Worm (Caenorhabditis elegans) whole organism, young adult: ENCODE results near the gene arrd-17.

Experiments
- B0035.1 ChIP-seq: sonication (generic microtip); optimal IDR thresholded peaks from 2 replicates; lab custom pipeline; 2016; ENCODE audit warnings: missing genetic modification characterization, mild to moderate bottlenecking, missing compliant biosample characterization, missing genotype, missing genetic modification reagents
- B0336.3 ChIP-seq: fragments of 200-800 bp; sonication (Bioruptor generic); IDR thresholded peaks from 2 replicates; pipeline ENCODE4 v1.3.6; 2022; ENCODE audit warnings: missing genetic modification characterization, missing compliant biosample characterization
- C06A6.2 ChIP-seq: fragments of 200-800 bp; sonication (Bioruptor generic); conservative IDR thresholded peaks from 2 replicates; pipeline ENCODE4 v1.3.6; 2022; ENCODE audit warnings: missing genetic modification characterization, missing compliant biosample characterization
- F10E7.11 ChIP-seq: sonication (generic microtip); optimal IDR thresholded peaks from 2 replicates; lab custom pipeline; 2017; ENCODE audit warnings: mild to moderate bottlenecking, missing genetic modification characterization, moderate library complexity, missing compliant biosample characterization
- F39B2.1 ChIP-seq: fragments of 200-800 bp; sonication (Bioruptor generic); IDR thresholded peaks from 2 replicates; pipeline ENCODE4 v1.3.6; 2022; ENCODE audit warnings: missing genetic modification reagents, missing genetic modification characterization, missing compliant biosample characterization
- F49E8.2 ChIP-seq: sonication (generic microtip); optimal IDR thresholded peaks from 3 replicates; lab custom pipeline; 2017; ENCODE audit warnings: missing genetic modification characterization, mild to moderate bottlenecking, missing compliant biosample characterization, antibody characterized with exemption, moderate library complexity; ENCODE audit not compliant: insufficient read depth
- F57A8.1 ChIP-seq: fragments of 200-800 bp; sonication (Bioruptor generic); optimal IDR thresholded peaks from 2 replicates; lab custom pipeline; 2018; ENCODE audit warnings: mild to moderate bottlenecking, missing genetic modification characterization, moderate library complexity, missing compliant biosample characterization
- K12H6.12 ChIP-seq: fragments of 200-800 bp; sonication (Bioruptor generic); optimal IDR thresholded peaks from 2 replicates; lab custom pipeline; 2018; ENCODE audit warnings: mild to moderate bottlenecking, missing genetic modification characterization, missing compliant biosample characterization
- Y53G8AR.9 ChIP-seq: fragments of 200-800 bp; sonication (Bioruptor generic); conservative IDR thresholded peaks from 2 replicates; pipeline ENCODE4 v1.3.6; 2022; ENCODE audit warnings: missing genetic modification reagents, missing genetic modification characterization, missing compliant biosample characterization
- Y79H2A.3 ChIP-seq: fragments of 200-800 bp; sonication (Bioruptor generic); conservative IDR thresholded peaks from 2 replicates; pipeline ENCODE4 v1.3.6; 2022; ENCODE audit warnings: missing genetic modification reagents, missing genetic modification characterization, missing compliant biosample characterization
- ZK185.1 ChIP-seq: sonication (generic microtip); optimal IDR thresholded peaks from 2 replicates; lab custom pipeline; 2016; ENCODE audit warnings: mild to moderate bottlenecking, missing genetic modification characterization, missing compliant biosample characterization; ENCODE audit not compliant: poor library complexity, severe bottlenecking
- ama-1 ChIP-seq, 3 experiments: fragments of 150-350 bp in 1 of 3; sonication (generic microtip) in 2 of 3; optimal IDR thresholded peaks; 2 replicates each; lab custom pipeline; 2014 to 2018; ENCODE audit warnings: missing biosample characterization in 2 of 3, missing genetic modification characterization in 2 of 3, missing genetic modification reagents in 2 of 3
- atf-7 ChIP-seq: sonication (generic microtip); optimal IDR thresholded peaks from 2 replicates; lab custom pipeline; 2017; ENCODE audit warnings: mild to moderate bottlenecking, missing genetic modification characterization, missing compliant biosample characterization
- athp-1 ChIP-seq: sonication (generic microtip); optimal IDR thresholded peaks from 2 replicates; lab custom pipeline; 2017; ENCODE audit warnings: mild to moderate bottlenecking, missing genetic modification characterization, missing compliant biosample characterization
- attf-6 ChIP-seq: fragments of 200-800 bp; sonication (Bioruptor generic); IDR thresholded peaks from 2 replicates; pipeline ENCODE4 v1.3.6; 2022; ENCODE audit warnings: missing genetic modification reagents, missing genetic modification characterization, missing compliant biosample characterization
- cebp-1 ChIP-seq, 2 experiments: fragments of 200-800 bp in 1 of 2; sonication (Bioruptor generic) in 1 of 2; sonication (generic microtip) in 1 of 2; IDR thresholded peaks in 1 of 2; optimal IDR thresholded peaks in 1 of 2; 2 replicates each; pipeline versions ENCODE4 v1.3.6 to Lab custom; 2017 to 2022; ENCODE audit warnings: missing compliant biosample characterization in 2 of 2, missing genetic modification characterization in 2 of 2, mild to moderate bottlenecking in 1 of 2, missing genetic modification reagents in 1 of 2, moderate library complexity in 1 of 2
- cebp-2 ChIP-seq: fragments of 200-800 bp; sonication (Bioruptor generic); IDR thresholded peaks from 2 replicates; pipeline ENCODE4 v1.3.6; 2022; ENCODE audit warnings: missing genetic modification characterization, missing compliant biosample characterization
- dpff-1 ChIP-seq: sonication (generic microtip); optimal IDR thresholded peaks from 2 replicates; lab custom pipeline; 2017; ENCODE audit warnings: mild to moderate bottlenecking, missing genetic modification characterization, missing compliant biosample characterization
- egl-18 ChIP-seq: fragments of 200-800 bp; sonication (Bioruptor generic); IDR thresholded peaks from 2 replicates; pipeline ENCODE4 v1.3.6; 2022; ENCODE audit warnings: missing genetic modification reagents, missing genetic modification characterization, missing compliant biosample characterization
- ekl-4 ChIP-seq: fragments of 200-800 bp; sonication (Bioruptor generic); IDR thresholded peaks from 2 replicates; pipeline ENCODE4 v1.3.6; 2022; ENCODE audit warnings: missing genetic modification reagents, missing genetic modification characterization, missing compliant biosample characterization
- fkh-3 ChIP-seq: sonication (generic microtip); optimal IDR thresholded peaks from 2 replicates; lab custom pipeline; 2016; ENCODE audit warnings: mild to moderate bottlenecking, missing genetic modification characterization, missing compliant biosample characterization
- gei-17 ChIP-seq: fragments of 200-800 bp; sonication (Bioruptor generic); optimal IDR thresholded peaks from 2 replicates; lab custom pipeline; 2018; ENCODE audit warnings: mild to moderate bottlenecking, missing genetic modification characterization, missing compliant biosample characterization
- him-1 ChIP-seq: sonication (generic microtip); optimal IDR thresholded peaks from 2 replicates; lab custom pipeline; 2016; ENCODE audit warnings: missing genotype, missing genetic modification reagents, missing genetic modification characterization, missing compliant biosample characterization
- hmg-20 ChIP-seq: fragments of 200-800 bp; sonication (Bioruptor generic); IDR thresholded peaks from 2 replicates; pipeline ENCODE4 v1.3.6; 2022; ENCODE audit warnings: missing genetic modification reagents, missing genetic modification characterization, missing compliant biosample characterization
- hsf-1 ChIP-seq: fragments of 200-800 bp; sonication (Bioruptor generic); IDR thresholded peaks from 2 replicates; pipeline ENCODE4 v1.3.6; 2022; ENCODE audit warnings: missing genetic modification reagents, missing genetic modification characterization, missing compliant biosample characterization
- lag-1 ChIP-seq: fragments of 200-800 bp; sonication (Bioruptor generic); IDR thresholded peaks from 2 replicates; pipeline ENCODE4 v1.3.6; 2022; ENCODE audit warnings: missing genetic modification reagents, missing genetic modification characterization, missing compliant biosample characterization
- lin-26 ChIP-seq: fragments of 200-800 bp; sonication (Bioruptor generic); IDR thresholded peaks from 2 replicates; pipeline ENCODE4 v1.3.6; 2022; ENCODE audit warnings: missing genetic modification reagents, missing genetic modification characterization, missing compliant biosample characterization
- lin-35 ChIP-seq, 3 experiments: fragments of 150-350 bp in 2 of 3; sonication (generic microtip) in 1 of 3; optimal IDR thresholded peaks; 2 replicates each; lab custom pipeline; 2014 to 2018; ENCODE audit warnings: missing biosample characterization in 3 of 3, missing genetic modification characterization in 3 of 3, missing genetic modification reagents in 3 of 3
- lsl-1 ChIP-seq: fragments of 200-800 bp; sonication (Bioruptor generic); optimal IDR thresholded peaks from 2 replicates; lab custom pipeline; 2018; ENCODE audit warnings: mild to moderate bottlenecking, missing genetic modification characterization, moderate library complexity, missing compliant biosample characterization
- madf-10 ChIP-seq: sonication (generic microtip); optimal IDR thresholded peaks from 2 replicates; lab custom pipeline; 2016; ENCODE audit warnings: mild to moderate bottlenecking, missing genetic modification characterization, missing compliant biosample characterization
- mcd-1 ChIP-seq: fragments of 200-800 bp; sonication (Bioruptor generic); IDR thresholded peaks from 2 replicates; pipeline ENCODE4 v1.3.6; 2022; ENCODE audit warnings: missing genetic modification reagents, missing genetic modification characterization, missing compliant biosample characterization
- mel-28 ChIP-seq: sonication (generic microtip); optimal IDR thresholded peaks from 2 replicates; lab custom pipeline; 2016; ENCODE audit warnings: borderline replicate concordance, mild to moderate bottlenecking, missing genetic modification characterization, missing compliant biosample characterization
- mes-4 ChIP-seq: sonication (generic microtip); optimal IDR thresholded peaks from 2 replicates; lab custom pipeline; 2016; ENCODE audit warnings: missing genotype, missing genetic modification characterization, missing compliant biosample characterization
- mxl-1 ChIP-seq: sonication (generic microtip); optimal IDR thresholded peaks from 2 replicates; lab custom pipeline; 2016; ENCODE audit warnings: missing genetic modification characterization, missing compliant biosample characterization
- nfya-1 ChIP-seq: sonication (generic microtip); optimal IDR thresholded peaks from 2 replicates; lab custom pipeline; 2017; ENCODE audit warnings: antibody characterized with exemption, missing compliant biosample characterization, missing genetic modification characterization, borderline replicate concordance; ENCODE audit not compliant: insufficient read depth
- nfyb-1 ChIP-seq: fragments of 200-800 bp; sonication (Bioruptor generic); IDR thresholded peaks from 2 replicates; pipeline ENCODE4 v1.3.6; 2022; ENCODE audit warnings: missing genetic modification reagents, missing genetic modification characterization, missing compliant biosample characterization
- pha-4 ChIP-seq: fragments of 150-350 bp; sonication (generic microtip); optimal IDR thresholded peaks from 2 replicates; lab custom pipeline; 2014; ENCODE audit warnings: missing biosample characterization, missing genetic modification reagents, missing genetic modification characterization
- rcor-1 ChIP-seq: fragments of 200-800 bp; sonication (Bioruptor generic); IDR thresholded peaks from 2 replicates; pipeline ENCODE4 v1.3.6; 2022; ENCODE audit warnings: missing genetic modification reagents, missing genetic modification characterization, missing compliant biosample characterization
- rec-8 ChIP-seq, 2 experiments: sonication (generic microtip); optimal IDR thresholded peaks; 2 replicates each; lab custom pipeline; 2016; ENCODE audit warnings: mild to moderate bottlenecking in 2 of 2, missing genetic modification characterization in 2 of 2, missing genetic modification reagents in 2 of 2, missing genotype in 2 of 2, missing biosample characterization in 1 of 2, missing compliant biosample characterization in 1 of 2, moderate library complexity in 1 of 2
- sdz-38 ChIP-seq: sonication (generic microtip); optimal IDR thresholded peaks from 2 replicates; lab custom pipeline; 2016; ENCODE audit warnings: missing genotype, missing genetic modification characterization, missing compliant biosample characterization
- sea-2 ChIP-seq: fragments of 200-800 bp; sonication (Bioruptor generic); IDR thresholded peaks from 2 replicates; pipeline ENCODE4 v1.3.6; 2022; ENCODE audit warnings: missing genetic modification characterization, missing compliant biosample characterization
- snpc-4 ChIP-seq, 5 experiments: fragments of 150-350 bp in 1 of 5; sonication (generic microtip) in 4 of 5; optimal IDR thresholded peaks; 2 replicates each; lab custom pipeline; 2014 to 2018; ENCODE audit warnings: missing genetic modification characterization in 5 of 5, missing biosample characterization in 3 of 5, antibody characterized with exemption in 2 of 5, mild to moderate bottlenecking in 2 of 5, missing compliant biosample characterization in 2 of 5, missing genotype in 2 of 5, moderate library complexity in 2 of 5, missing genetic modification reagents in 1 of 5
- tbx-9 ChIP-seq: sonication (generic microtip); optimal IDR thresholded peaks from 2 replicates; lab custom pipeline; 2016; ENCODE audit warnings: borderline replicate concordance, missing genetic modification characterization, inconsistent platforms, missing compliant biosample characterization
- tlf-1 ChIP-seq: fragments of 200-800 bp; sonication (Bioruptor generic); optimal IDR thresholded peaks from 2 replicates; lab custom pipeline; 2018; ENCODE audit warnings: mild to moderate bottlenecking, missing genetic modification characterization, missing compliant biosample characterization
- ztf-18 ChIP-seq: sonication (generic microtip); optimal IDR thresholded peaks from 2 replicates; lab custom pipeline; 2016; ENCODE audit warnings: missing genotype, mild to moderate bottlenecking, missing genetic modification characterization, missing compliant biosample characterization
- ztf-3 ChIP-seq: fragments of 200-800 bp; sonication (Bioruptor generic); optimal IDR thresholded peaks from 2 replicates; lab custom pipeline; 2018; ENCODE audit warnings: mild to moderate bottlenecking, missing genetic modification characterization, missing compliant biosample characterization

arrd-17 gene

DNA sequence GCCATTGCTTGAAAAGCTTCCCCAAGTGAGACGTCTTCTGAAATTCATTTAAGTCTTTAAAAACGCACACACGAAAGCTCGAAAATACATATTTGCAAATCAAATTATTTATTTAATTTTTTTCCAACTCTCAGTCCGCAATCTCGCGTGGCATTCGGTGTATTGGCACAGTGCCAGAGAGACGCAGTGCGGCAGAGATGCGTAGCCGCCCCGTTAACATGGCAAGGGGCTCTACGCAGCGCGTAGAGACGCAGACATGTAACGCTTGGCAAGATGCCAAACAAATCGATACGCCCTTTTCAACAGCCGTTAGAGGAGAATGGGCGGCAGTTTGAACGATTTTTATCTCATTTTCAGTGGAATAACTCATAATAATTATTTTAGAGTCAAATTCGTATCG lies 12.9 kb upstream of the arrd-17 start, which contains the start of the genes drr-2 and set-16 (continued):
- TF ChIP-seq egl-18: peak; percentile 93
- peak; percentile 80 for TF ChIP-seq cebp-1 (GFP tag; IDR thresholded peaks at IDR 0.05; lab: Robert Waterston, UW)
- TF ChIP-seq cebp-1 (tag; optimal IDR thresholded peaks at IDR 0.05; lab: Kevin White, UChicago): peak; percentile 97
- TF ChIP-seq Y79H2A.3 (GFP tag; lab: Robert Waterston, UW): peak; percentile 96
- peak; percentile 90 for TF ChIP-seq hmg-20 (GFP tag; lab: Robert Waterston, UW)
- peak; percentile 79; the same call in 1 of the 2 replicates for TF ChIP-seq F39B2.1 (GFP tag; lab: Robert Waterston, UW)
- TF ChIP-seq fkh-3: no peak
- peak; percentile 98 for TF ChIP-seq F49E8.2 (tag; lab: Kevin White, UChicago)
- peak; percentile 95 for TF ChIP-seq hsf-1 (GFP tag; lab: Robert Waterston, UW)
- TF ChIP-seq B0035.1 (tag; lab: Kevin White, UChicago): peak; percentile 91
- TF ChIP-seq F57A8.1: peak; percentile 46
- peak; percentile 94 for TF ChIP-seq madf-10 (tag; lab: Kevin White, UChicago)
- TF ChIP-seq athp-1 (tag; lab: Kevin White, UChicago): peak; percentile 100
- peak; percentile 100 for TF ChIP-seq tlf-1 (GFP tag; lab: Kevin White, UChicago)
- TF ChIP-seq ZK185.1 (tag; lab: Kevin White, UChicago): no peak
- TF ChIP-seq attf-6 (GFP tag; lab: Robert Waterston, UW): peak; percentile 87
- TF ChIP-seq atf-7 (tag; lab: Kevin White, UChicago): peak; percentile 99
- no peak for TF ChIP-seq sdz-38
- TF ChIP-seq B0336.3 (GFP tag; lab: Robert Waterston, UW): peak; percentile 100
- TF ChIP-seq mxl-1 (tag; lab: Kevin White, UChicago): no peak
- peak; percentile 92 for TF ChIP-seq ztf-3 (GFP tag; lab: Kevin White, UChicago)
- TF ChIP-seq cebp-2: peak; percentile 92; the same call in 1 of the 2 replicates
- TF ChIP-seq rec-8 (tag; optimal IDR thresholded peaks at IDR 0.05; lab: Kevin White, UChicago): peak; percentile 41 to 75
- peak; percentile 98 for TF ChIP-seq mcd-1 (GFP tag; lab: Robert Waterston, UW)
- peak; percentile 85 for TF ChIP-seq ztf-18 (tag; lab: Kevin White, UChicago)
- TF ChIP-seq lag-1 (GFP tag; lab: Robert Waterston, UW): 0 out of 2 replicates have a peak, but pooled peaks have one; percentile 76
- TF ChIP-seq mel-28 (tag; lab: Kevin White, UChicago): peak; percentile 85
- peak; percentile 93 for TF ChIP-seq lin-26 (GFP tag; lab: Robert Waterston, UW)
- no peak for TF ChIP-seq ama-1 (optimal IDR thresholded peaks at IDR 0.05; lab: Kevin White, UChicago)
- peak in 1 of 2 experiments; percentile 35 for TF ChIP-seq ama-1 (GFP tag; optimal IDR thresholded peaks at IDR 0.05; lab: Kevin White, UChicago)
- peak; percentile 93 for TF ChIP-seq gei-17 (GFP tag; lab: Kevin White, UChicago)
- TF ChIP-seq tbx-9 (tag; lab: Kevin White, UChicago): no peak
- peak; percentile 99 for TF ChIP-seq C06A6.2 (GFP tag; lab: Robert Waterston, UW)
- peak; percentile 100 for TF ChIP-seq Y53G8AR.9 (GFP tag; lab: Robert Waterston, UW)
- peak; percentile 63 for TF ChIP-seq snpc-4 (GFP tag; optimal IDR thresholded peaks at IDR 0.05; lab: Kevin White, UChicago)
- TF ChIP-seq snpc-4 (tag; optimal IDR thresholded peaks at IDR 0.05; lab: Kevin White, UChicago): peak; percentile 83 to 94 (median 86)
- peak; percentile 94 for TF ChIP-seq lsl-1 (GFP tag; lab: Kevin White, UChicago)
- TF ChIP-seq mes-4 (tag; lab: Kevin White, UChicago): peak; percentile 71
- peak; percentile 98 for TF ChIP-seq pha-4 (tag; lab: Kevin White, UChicago)
- TF ChIP-seq nfyb-1: peak; percentile 99
- TF ChIP-seq F10E7.11: peak; percentile 58
- TF ChIP-seq lin-35 (GFP tag; optimal IDR thresholded peaks at IDR 0.05; lab: Kevin White, UChicago): peak in 2 of 3 experiments; percentile 85 to 96
- peak; percentile 99 for TF ChIP-seq ekl-4 (GFP tag; lab: Robert Waterston, UW)
- TF ChIP-seq sea-2: peak; percentile 95
- TF ChIP-seq K12H6.12: peak; percentile 99
- TF ChIP-seq rcor-1 (GFP tag; lab: Robert Waterston, UW): peak; percentile 99
- TF ChIP-seq nfya-1: no peak
- TF ChIP-seq him-1 (tag; lab: Kevin White, UChicago): peak; percentile 56
- TF ChIP-seq dpff-1: peak; percentile 90
